Worm (Caenorhabditis elegans) whole organism, young adult: ENCODE data around the gene H04M03.3.

ENCODE experiments used
- B0019.2 ChIP-seq: fragments of 200-800 bp; sonication (Bioruptor generic); conservative IDR thresholded peaks from 2 replicates; pipeline ENCODE4 v1.3.6; 2022; ENCODE audit warnings: missing genetic modification reagents, missing genetic modification characterization, missing compliant biosample characterization
- D2030.7 ChIP-seq: fragments of 200-800 bp; sonication (Bioruptor generic); IDR thresholded peaks from 2 replicates; pipeline ENCODE4 v1.3.6; 2022; ENCODE audit warnings: missing genetic modification reagents, missing genetic modification characterization, missing compliant biosample characterization
- F23B12.7 ChIP-seq: sonication (generic microtip); optimal IDR thresholded peaks from 2 replicates; lab custom pipeline; 2017; ENCODE audit warnings: missing genetic modification characterization, mild to moderate bottlenecking, missing compliant biosample characterization, antibody characterized with exemption, moderate library complexity; ENCODE audit not compliant: insufficient read depth
- F37B4.10 ChIP-seq: fragments of 200-800 bp; sonication (Bioruptor generic); IDR thresholded peaks from 2 replicates; pipeline ENCODE4 v1.3.6; 2022; ENCODE audit warnings: missing genetic modification characterization, missing compliant biosample characterization
- F39B2.1 ChIP-seq: fragments of 200-800 bp; sonication (Bioruptor generic); IDR thresholded peaks from 2 replicates; pipeline ENCODE4 v1.3.6; 2022; ENCODE audit warnings: missing genetic modification reagents, missing genetic modification characterization, missing compliant biosample characterization
- F52B5.7 ChIP-seq: sonication (generic microtip); optimal IDR thresholded peaks from 2 replicates; lab custom pipeline; 2016; ENCODE audit warnings: mild to moderate bottlenecking, missing genetic modification characterization, missing compliant biosample characterization
- F55B11.4 ChIP-seq: sonication (generic microtip); optimal IDR thresholded peaks from 2 replicates; lab custom pipeline; 2016; ENCODE audit warnings: missing compliant biosample characterization, missing genetic modification characterization, borderline replicate concordance; ENCODE audit not compliant: insufficient read depth
- K11D2.4 ChIP-seq: fragments of 200-800 bp; sonication (Bioruptor generic); IDR thresholded peaks from 2 replicates; pipeline ENCODE4 v1.3.6; 2022; ENCODE audit warnings: missing genetic modification reagents, missing genetic modification characterization, missing compliant biosample characterization
- Y67H2A.10 ChIP-seq: fragments of 200-800 bp; sonication (Bioruptor generic); conservative IDR thresholded peaks from 2 replicates; pipeline ENCODE4 v1.3.6; 2022; ENCODE audit warnings: missing genetic modification reagents, missing genetic modification characterization, missing compliant biosample characterization
- ZK185.1 ChIP-seq: sonication (generic microtip); optimal IDR thresholded peaks from 2 replicates; lab custom pipeline; 2016; ENCODE audit warnings: mild to moderate bottlenecking, missing genetic modification characterization, missing compliant biosample characterization; ENCODE audit not compliant: poor library complexity, severe bottlenecking
- athp-1 ChIP-seq: sonication (generic microtip); optimal IDR thresholded peaks from 2 replicates; lab custom pipeline; 2017; ENCODE audit warnings: mild to moderate bottlenecking, missing genetic modification characterization, missing compliant biosample characterization
- attf-3 ChIP-seq: fragments of 200-800 bp; sonication (Bioruptor generic); conservative IDR thresholded peaks from 2 replicates; pipeline ENCODE4 v1.3.6; 2022; ENCODE audit warnings: missing genetic modification reagents, missing genetic modification characterization, missing compliant biosample characterization
- ccch-3 ChIP-seq: fragments of 200-800 bp; sonication (Bioruptor generic); optimal IDR thresholded peaks from 2 replicates; lab custom pipeline; 2018; ENCODE audit warnings: mild to moderate bottlenecking, missing genetic modification characterization, missing compliant biosample characterization
- cebp-1 ChIP-seq, 2 experiments: fragments of 200-800 bp in 1 of 2; sonication (Bioruptor generic) in 1 of 2; sonication (generic microtip) in 1 of 2; IDR thresholded peaks in 1 of 2; optimal IDR thresholded peaks in 1 of 2; 2 replicates each; pipeline versions ENCODE4 v1.3.6 to Lab custom; 2017 to 2022; ENCODE audit warnings: missing compliant biosample characterization in 2 of 2, missing genetic modification characterization in 2 of 2, mild to moderate bottlenecking in 1 of 2, missing genetic modification reagents in 1 of 2, moderate library complexity in 1 of 2
- cebp-2 ChIP-seq: fragments of 200-800 bp; sonication (Bioruptor generic); IDR thresholded peaks from 2 replicates; pipeline ENCODE4 v1.3.6; 2022; ENCODE audit warnings: missing genetic modification characterization, missing compliant biosample characterization
- efl-1 ChIP-seq: fragments of 150-350 bp; optimal IDR thresholded peaks from 2 replicates; lab custom pipeline; 2014; ENCODE audit warnings: missing biosample characterization, missing genetic modification reagents, missing genetic modification characterization
- hlh-12 ChIP-seq: sonication (generic microtip); optimal IDR thresholded peaks from 2 replicates; lab custom pipeline; 2016; ENCODE audit warnings: missing genetic modification characterization, missing compliant biosample characterization
- hlh-26 ChIP-seq: fragments of 200-800 bp; sonication (Bioruptor generic); conservative IDR thresholded peaks from 2 replicates; pipeline ENCODE4 v1.3.6; 2022; ENCODE audit warnings: missing genetic modification reagents, missing genetic modification characterization, missing compliant biosample characterization
- hsf-1 ChIP-seq: fragments of 200-800 bp; sonication (Bioruptor generic); IDR thresholded peaks from 2 replicates; pipeline ENCODE4 v1.3.6; 2022; ENCODE audit warnings: missing genetic modification reagents, missing genetic modification characterization, missing compliant biosample characterization
- let-607 ChIP-seq, 2 experiments: fragments of 200-800 bp in 1 of 2; sonication (Bioruptor generic) in 1 of 2; sonication (generic microtip) in 1 of 2; optimal IDR thresholded peaks; 2 replicates each; lab custom pipeline; 2016 to 2018; ENCODE audit warnings: mild to moderate bottlenecking in 2 of 2, missing compliant biosample characterization in 2 of 2, missing genetic modification characterization in 2 of 2, moderate library complexity in 2 of 2, missing genotype in 1 of 2
- lsl-1 ChIP-seq: fragments of 200-800 bp; sonication (Bioruptor generic); optimal IDR thresholded peaks from 2 replicates; lab custom pipeline; 2018; ENCODE audit warnings: mild to moderate bottlenecking, missing genetic modification characterization, moderate library complexity, missing compliant biosample characterization
- madf-6 ChIP-seq: fragments of 200-800 bp; sonication (Bioruptor generic); IDR thresholded peaks from 2 replicates; pipeline ENCODE4 v1.3.6; 2022; ENCODE audit warnings: missing genetic modification reagents, missing genetic modification characterization, missing compliant biosample characterization
- rpc-1 ChIP-seq, 2 experiments: fragments of 150-350 bp in 1 of 2; sonication (generic microtip) in 1 of 2; optimal IDR thresholded peaks; 2 replicates each; lab custom pipeline; 2014 to 2018; ENCODE audit warnings: missing biosample characterization in 1 of 2, missing genetic modification characterization in 1 of 2, missing genetic modification reagents in 1 of 2, missing genotype in 1 of 2
- sea-2 ChIP-seq: fragments of 200-800 bp; sonication (Bioruptor generic); IDR thresholded peaks from 2 replicates; pipeline ENCODE4 v1.3.6; 2022; ENCODE audit warnings: missing genetic modification characterization, missing compliant biosample characterization
- snpc-1.3 ChIP-seq: sonication (generic microtip); optimal IDR thresholded peaks from 2 replicates; lab custom pipeline; 2017; ENCODE audit warnings: missing genetic modification characterization, mild to moderate bottlenecking, missing compliant biosample characterization, antibody characterized with exemption, moderate library complexity, missing genotype, missing genetic modification reagents; ENCODE audit not compliant: insufficient read depth
- snpc-4 ChIP-seq, 5 experiments: fragments of 150-350 bp in 1 of 5; sonication (generic microtip) in 4 of 5; optimal IDR thresholded peaks; 2 replicates each; lab custom pipeline; 2014 to 2018; ENCODE audit warnings: missing genetic modification characterization in 5 of 5, missing biosample characterization in 3 of 5, antibody characterized with exemption in 2 of 5, mild to moderate bottlenecking in 2 of 5, missing compliant biosample characterization in 2 of 5, missing genotype in 2 of 5, moderate library complexity in 2 of 5, missing genetic modification reagents in 1 of 5
- sptf-2 ChIP-seq: fragments of 200-800 bp; sonication (Bioruptor generic); optimal IDR thresholded peaks from 2 replicates; lab custom pipeline; 2018; ENCODE audit warnings: mild to moderate bottlenecking, missing genetic modification characterization, missing compliant biosample characterization
- tbp1 ChIP-seq: fragments of 200-800 bp; sonication (Bioruptor generic); optimal IDR thresholded peaks from 2 replicates; lab custom pipeline; 2018; ENCODE audit warnings: mild to moderate bottlenecking, missing genetic modification characterization, missing compliant biosample characterization
- ztf-28 ChIP-seq: fragments of 200-800 bp; sonication (Bioruptor generic); IDR thresholded peaks from 2 replicates; pipeline ENCODE4 v1.3.6; 2022; ENCODE audit warnings: missing genetic modification reagents, missing genetic modification characterization, missing compliant biosample characterization

H04M03.3 gene

DNA sequence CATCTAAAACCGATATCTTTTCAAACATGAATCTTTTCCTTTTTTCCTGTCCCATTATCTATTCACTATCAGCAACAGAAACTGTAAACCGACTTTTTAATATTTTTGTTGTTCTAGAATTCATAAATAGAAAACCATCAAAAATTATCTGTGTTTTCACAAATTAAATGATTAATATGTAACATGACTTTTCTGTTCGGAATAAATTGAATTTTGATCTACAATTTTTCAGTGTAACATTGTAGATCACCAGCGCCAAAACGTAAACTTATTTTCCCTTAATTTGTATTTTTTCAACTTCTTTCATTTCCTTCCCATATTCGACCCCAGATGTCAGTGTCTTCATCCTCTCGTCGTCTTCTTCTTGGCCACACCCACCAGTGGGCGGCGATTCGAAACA lies at the start of gene H04M03.3:
Gene H04M03.3 (plus strand): TSS at position 301 of the 400 bp plus-strand sequence.
- no peak for TF ChIP-seq cebp-2 (GFP tag; lab: Robert Waterston, UW)
- no peak for TF ChIP-seq F39B2.1 (GFP tag; lab: Robert Waterston, UW)
- no peak for TF ChIP-seq ztf-28 (GFP tag; lab: Robert Waterston, UW)
- peak; percentile 8 for TF ChIP-seq efl-1 (GFP tag; lab: Kevin White, UChicago)

DNA sequence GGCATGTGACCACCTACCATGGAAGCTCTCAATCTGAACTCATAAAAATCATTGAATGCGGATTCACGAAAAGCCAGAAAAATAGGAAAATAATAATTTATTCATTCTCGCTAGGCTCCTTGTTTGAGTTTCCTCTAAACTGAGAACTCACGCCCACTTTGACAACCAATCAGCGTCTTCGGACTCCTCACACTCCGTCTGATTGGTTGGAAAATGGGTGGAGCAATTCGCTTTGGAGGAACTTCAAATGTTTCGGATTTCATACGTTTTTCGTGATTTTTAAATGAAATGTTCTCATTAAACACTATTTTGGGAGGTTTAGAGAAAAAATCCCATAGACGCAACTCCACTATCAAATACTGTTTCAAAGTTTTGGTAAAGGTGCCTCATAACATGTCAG lies 48.5 kb upstream of the H04M03.3 start:
- TF ChIP-seq F55B11.4 (tag; lab: Kevin White, UChicago) (no peak), cebp-2 (GFP tag; lab: Robert Waterston, UW) (0 out of 2 replicates have a peak, but pooled peaks have one; percentile 16), lsl-1 (GFP tag; lab: Kevin White, UChicago) (no peak)
- TF ChIP-seq, all 124 proteins: peak for 1

DNA sequence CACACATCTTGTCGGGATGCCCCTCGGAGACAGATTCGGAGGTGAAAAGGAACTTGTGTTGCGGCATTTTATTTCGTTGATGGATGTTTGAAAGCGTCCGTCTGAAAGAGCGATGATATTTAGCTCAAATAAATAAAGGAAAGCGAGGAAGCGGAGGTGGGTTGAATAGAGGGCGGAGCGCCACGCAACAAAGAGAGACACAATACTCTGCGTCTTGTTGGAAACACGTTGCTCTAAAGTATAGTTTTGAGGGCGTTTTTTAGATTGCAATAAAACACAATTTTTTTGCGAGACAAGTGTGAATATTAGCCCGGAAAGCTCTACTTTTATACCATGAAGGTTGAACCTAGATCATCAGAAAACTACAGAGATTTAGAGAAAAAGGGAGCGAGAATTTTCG lies 45.1 kb upstream of the H04M03.3 start, which contains the start of gene sams-4:
Gene sams-4 (minus strand): TSS at position 101 of the 400 bp plus-strand sequence.
- TF ChIP-seq F52B5.7 (tag; lab: Kevin White, UChicago) (no peak), ZK185.1 (tag; lab: Kevin White, UChicago) (no peak), F37B4.10 (GFP tag; lab: Robert Waterston, UW) (no peak), tbp1 (no peak), sptf-2 (GFP tag; lab: Kevin White, UChicago) (no peak), B0019.2 (GFP tag; lab: Robert Waterston, UW) (no peak), sea-2 (GFP tag; lab: Robert Waterston, UW) (no peak), K11D2.4 (GFP tag; lab: Robert Waterston, UW) (no peak), athp-1 (no peak), attf-3 (GFP tag; lab: Robert Waterston, UW) (no peak), Y67H2A.10 (no peak), cebp-1 (GFP tag; IDR thresholded peaks at IDR 0.05; lab: Robert Waterston, UW) (no peak), cebp-1 (tag; optimal IDR thresholded peaks at IDR 0.05; lab: Kevin White, UChicago) (no peak), hsf-1 (GFP tag; lab: Robert Waterston, UW) (no peak), madf-6 (GFP tag; lab: Robert Waterston, UW) (no peak), ccch-3 (GFP tag; lab: Kevin White, UChicago) (no peak), rpc-1 (optimal IDR thresholded peaks at IDR 0.05; lab: Kevin White, UChicago) (no peak), rpc-1 (tag; optimal IDR thresholded peaks at IDR 0.05; lab: Kevin White, UChicago) (no peak), hlh-12 (tag; lab: Kevin White, UChicago) (no peak)
- TF ChIP-seq, all 124 proteins: peak for 0

DNA sequence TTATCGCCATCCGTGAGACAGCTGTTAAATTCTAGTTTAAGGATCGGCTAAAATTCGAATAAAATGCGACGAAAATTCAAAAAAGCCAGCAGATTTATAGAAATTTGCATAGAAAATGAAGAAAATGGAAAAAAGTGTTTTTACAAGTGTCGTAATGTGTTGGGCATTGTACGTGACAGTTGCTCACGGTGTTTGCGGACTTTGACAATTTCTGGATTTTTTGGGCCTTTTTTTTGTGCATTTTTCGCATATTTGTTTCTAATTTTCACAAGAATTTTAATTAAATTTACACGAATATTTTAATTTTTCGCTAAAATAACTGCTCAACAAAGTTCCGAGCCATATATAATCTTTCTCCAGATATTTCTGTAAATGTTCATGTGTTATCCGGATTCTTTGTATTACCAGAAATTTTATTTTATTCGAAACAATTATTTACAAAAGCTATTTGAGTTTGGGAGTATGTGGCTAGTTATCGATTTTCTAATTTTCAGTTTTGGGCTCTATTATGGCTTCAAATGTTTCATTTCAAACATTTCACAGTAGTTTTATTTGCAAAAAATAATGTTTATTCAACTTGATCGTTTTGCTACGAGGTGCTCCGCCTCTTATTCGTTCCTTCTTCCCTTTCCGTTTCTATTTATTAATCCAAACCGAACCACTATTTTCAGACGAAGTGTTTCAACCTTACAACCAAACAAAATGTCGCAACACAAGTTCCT lies 43.2 kb upstream of the H04M03.3 start, which contains the start of gene sams-3:
Gene sams-3 (plus strand): TSS at position 672 of the 722 bp plus-strand sequence.
- TF ChIP-seq snpc-4 (GFP tag; optimal IDR thresholded peaks at IDR 0.05; lab: Kevin White, UChicago): peak; percentile 47
- TF ChIP-seq snpc-4 (tag; optimal IDR thresholded peaks at IDR 0.05; lab: Kevin White, UChicago): peak in 3 of 4 experiments; percentile 61 to 78 (median 74)
- TF ChIP-seq F23B12.7 (tag; lab: Kevin White, UChicago): peak; percentile 39
- no peak for TF ChIP-seq let-607 (tag; optimal IDR thresholded peaks at IDR 0.05; lab: Kevin White, UChicago)
- peak; percentile 57 for TF ChIP-seq snpc-1.3
- 0 out of 2 replicates have a peak, but pooled peaks have one; percentile 15 for TF ChIP-seq D2030.7
- TF ChIP-seq tbp1: peak; percentile 15
- TF ChIP-seq hlh-26: no peak
